Fruit fly (Drosophila melanogaster) whole organism, embryonic: ENCODE data around the gene fal.
A peak's percentile ranks its signal among the peaks of the same experiment; 100 is the strongest.

Experiments used
- Abd-B ChIP-seq: fragments of 200-800 bp; sonication (Bioruptor generic); optimal IDR thresholded peaks from 2 replicates; lab custom pipeline; 2018; ENCODE audit warnings: missing biosample characterization, mild to moderate bottlenecking, missing genetic modification characterization, moderate library complexity
- Blimp-1 ChIP-seq: fragments of 200-800 bp; sonication (Bioruptor generic); optimal IDR thresholded peaks from 3 replicates; lab custom pipeline; 2018; ENCODE audit warnings: missing biosample characterization, missing genetic modification characterization, mild to moderate bottlenecking, moderate library complexity, missing genetic modification reagents
- CG11560 ChIP-seq: fragments of 200-800 bp; sonication (Bioruptor generic); IDR thresholded peaks from 3 replicates; pipeline ENCODE4 v1.3.6; 2022; ENCODE audit warnings: missing biosample characterization, missing genetic modification characterization
- CG11695 ChIP-seq: fragments of 200-800 bp; sonication (Bioruptor generic); IDR thresholded peaks from 3 replicates; pipeline ENCODE4 v1.3.6; 2022; ENCODE audit warnings: missing biosample characterization, missing genetic modification characterization
- CG1233 ChIP-seq: fragments of 200-800 bp; sonication (Bioruptor generic); optimal IDR thresholded peaks from 4 replicates; lab custom pipeline; 2018; ENCODE audit warnings: missing biosample characterization, mild to moderate bottlenecking, missing genetic modification characterization
- CG12744 ChIP-seq: fragments of 200-800 bp; sonication (Bioruptor generic); optimal IDR thresholded peaks from 2 replicates; lab custom pipeline; 2016; ENCODE audit warnings: missing biosample characterization, missing genetic modification characterization
- CG15011 ChIP-seq: fragments of 200-800 bp; sonication (Bioruptor generic); optimal IDR thresholded peaks from 3 replicates; lab custom pipeline; 2018; ENCODE audit warnings: missing biosample characterization, mild to moderate bottlenecking, missing genetic modification characterization
- CG2120 ChIP-seq: fragments of 200-800 bp; sonication (Bioruptor generic); optimal IDR thresholded peaks from 3 replicates; lab custom pipeline; 2016; ENCODE audit warnings: missing biosample characterization, missing genetic modification characterization
- CG2678 ChIP-seq: fragments of 200-800 bp; sonication (Bioruptor generic); optimal IDR thresholded peaks from 3 replicates; lab custom pipeline; 2019; ENCODE audit warnings: missing biosample characterization, mild to moderate bottlenecking, missing genetic modification characterization, moderate library complexity
- CG30431 ChIP-seq: fragments of 200-800 bp; sonication (Bioruptor generic); optimal IDR thresholded peaks from 2 replicates; lab custom pipeline; 2017; ENCODE audit warnings: missing biosample characterization, missing genetic modification characterization
- CG3163 ChIP-seq: fragments of 200-800 bp; sonication (Bioruptor generic); optimal IDR thresholded peaks from 3 replicates; lab custom pipeline; 2016; ENCODE audit warnings: missing biosample characterization, missing genetic modification characterization
- CG32772 ChIP-seq: fragments of 200-800 bp; sonication (Bioruptor generic); IDR thresholded peaks from 2 replicates; pipeline ENCODE4 v1.3.6; 2022; ENCODE audit warnings: missing biosample characterization, missing genetic modification characterization
- CG3407 ChIP-seq: fragments of 200-800 bp; sonication (Bioruptor generic); optimal IDR thresholded peaks from 2 replicates; lab custom pipeline; 2018; ENCODE audit warnings: missing biosample characterization, mild to moderate bottlenecking, missing genetic modification characterization
- CG34422 ChIP-seq: fragments of 200-800 bp; sonication (Bioruptor generic); IDR thresholded peaks from 3 replicates; pipeline ENCODE4 v1.3.6; 2022; ENCODE audit warnings: missing biosample characterization, missing genetic modification characterization
- CG4282 ChIP-seq: fragments of 200-800 bp; sonication (Bioruptor generic); optimal IDR thresholded peaks from 2 replicates; lab custom pipeline; 2016; ENCODE audit warnings: missing biosample characterization, missing genetic modification characterization
- CG4328 ChIP-seq: fragments of 200-800 bp; sonication (Bioruptor generic); optimal IDR thresholded peaks from 3 replicates; lab custom pipeline; 2017; ENCODE audit warnings: missing biosample characterization, missing genetic modification reagents, missing genetic modification characterization
- CG4404 ChIP-seq: fragments of 200-800 bp; sonication (Bioruptor generic); IDR thresholded peaks from 2 replicates; pipeline ENCODE4 v1.3.6; 2022; ENCODE audit warnings: missing biosample characterization, missing genetic modification characterization
- CG4730 ChIP-seq: fragments of 200-800 bp; sonication (Bioruptor generic); IDR thresholded peaks from 2 replicates; pipeline ENCODE4 v1.3.6; 2022; ENCODE audit warnings: missing biosample characterization, missing genetic modification characterization
- CG4820 ChIP-seq: fragments of 200-800 bp; sonication (Bioruptor generic); optimal IDR thresholded peaks from 3 replicates; lab custom pipeline; 2016; ENCODE audit warnings: missing biosample characterization, missing genetic modification characterization
- CG6254 ChIP-seq: fragments of 200-800 bp; sonication (Bioruptor generic); optimal IDR thresholded peaks from 3 replicates; lab custom pipeline; 2017; ENCODE audit warnings: mild to moderate bottlenecking, missing biosample characterization, missing genetic modification reagents, missing genetic modification characterization
- CG6689 ChIP-seq: fragments of 200-800 bp; sonication (Bioruptor generic); IDR thresholded peaks from 2 replicates; pipeline ENCODE4 v1.3.6; 2022; ENCODE audit warnings: missing biosample characterization, missing genetic modification characterization
- CG6854 ChIP-seq: fragments of 200-800 bp; sonication (Bioruptor generic); optimal IDR thresholded peaks from 3 replicates; lab custom pipeline; 2017; ENCODE audit warnings: missing biosample characterization, mild to moderate bottlenecking, missing genetic modification characterization
- CG8924 ChIP-seq: fragments of 200-800 bp; optimal IDR thresholded peaks from 3 replicates; lab custom pipeline; 2019; ENCODE audit warnings: missing biosample characterization, mild to moderate bottlenecking, missing genetic modification characterization, moderate library complexity
- CG9797 ChIP-seq: fragments of 200-800 bp; sonication (Bioruptor generic); optimal IDR thresholded peaks from 3 replicates; lab custom pipeline; 2018; ENCODE audit warnings: missing biosample characterization, mild to moderate bottlenecking, missing genetic modification characterization
- CrebB ChIP-seq: fragments of 200-800 bp; sonication (Bioruptor generic); optimal IDR thresholded peaks from 3 replicates; lab custom pipeline; 2018; ENCODE audit warnings: missing biosample characterization, mild to moderate bottlenecking, missing genetic modification characterization
- D19A ChIP-seq: fragments of 200-800 bp; optimal IDR thresholded peaks from 3 replicates; lab custom pipeline; 2019; ENCODE audit warnings: missing biosample characterization, mild to moderate bottlenecking, missing genetic modification characterization, moderate library complexity
- E2f1 ChIP-seq: fragments of 200-800 bp; sonication (Bioruptor generic); IDR thresholded peaks from 2 replicates; pipeline ENCODE4 v1.3.6; 2022; ENCODE audit warnings: missing biosample characterization, missing genetic modification characterization
- Ets65A ChIP-seq: fragments of 200-800 bp; sonication (Bioruptor generic); peaks from one replicate; lab custom pipeline; 2016; ENCODE audit warnings: missing biosample characterization, missing genetic modification characterization
- H15 ChIP-seq: fragments of 200-800 bp; sonication (Bioruptor generic); IDR thresholded peaks from 3 replicates; pipeline ENCODE4 v1.3.6; 2022; ENCODE audit warnings: missing biosample characterization, missing genetic modification characterization
- HLH3B ChIP-seq: fragments of 200-800 bp; sonication (Bioruptor generic); IDR thresholded peaks from 2 replicates; pipeline ENCODE4 v1.3.6; 2022; ENCODE audit warnings: missing biosample characterization, missing genetic modification characterization
- Hr39 ChIP-seq: fragments of >200 bp; optimal IDR thresholded peaks from 2 replicates; lab custom pipeline; 2017
- Ptx1 ChIP-seq: fragments of 200-800 bp; sonication (Bioruptor generic); IDR thresholded peaks from 2 replicates; pipeline ENCODE4 v1.3.6; 2022; ENCODE audit warnings: missing biosample characterization, missing genetic modification characterization
- Xbp1 ChIP-seq: fragments of 200-800 bp; sonication (Bioruptor generic); optimal IDR thresholded peaks from 3 replicates; lab custom pipeline; 2016; ENCODE audit warnings: missing biosample characterization, mild to moderate bottlenecking, missing genetic modification characterization
- ase ChIP-seq: fragments of 200-800 bp; sonication (Bioruptor generic); IDR thresholded peaks from 3 replicates; pipeline ENCODE4 v1.3.6; 2022; ENCODE audit warnings: missing biosample characterization, missing genetic modification characterization
- chif ChIP-seq, 2 experiments: fragments of 200-800 bp; sonication (Bioruptor generic); optimal IDR thresholded peaks; 3 replicates each; lab custom pipeline; 2016; ENCODE audit warnings: missing biosample characterization in 2 of 2, missing genetic modification characterization in 2 of 2
- gcm ChIP-seq: fragments of 200-800 bp; sonication (Bioruptor generic); optimal IDR thresholded peaks from 2 replicates; lab custom pipeline; 2019; ENCODE audit warnings: missing biosample characterization, mild to moderate bottlenecking, missing genetic modification characterization, moderate library complexity
- kay ChIP-seq: fragments of 200-800 bp; sonication (Bioruptor generic); optimal IDR thresholded peaks from 2 replicates; lab custom pipeline; 2016; ENCODE audit warnings: missing biosample characterization, missing genetic modification characterization
- lilli ChIP-seq: fragments of 200-800 bp; sonication (Bioruptor generic); optimal IDR thresholded peaks from 3 replicates; lab custom pipeline; 2016; ENCODE audit warnings: missing biosample characterization, missing genetic modification characterization
- lmd ChIP-seq: fragments of 200-800 bp; sonication (Bioruptor generic); IDR thresholded peaks from 2 replicates; pipeline ENCODE4 v1.3.6; 2022; ENCODE audit warnings: missing biosample characterization, missing genetic modification characterization
- mirr ChIP-seq: fragments of 200-800 bp; sonication (Bioruptor generic); optimal IDR thresholded peaks from 3 replicates; lab custom pipeline; 2018; ENCODE audit warnings: missing biosample characterization, mild to moderate bottlenecking, missing genetic modification characterization
- mld ChIP-seq: fragments of 200-800 bp; sonication (Bioruptor generic); IDR thresholded peaks from 3 replicates; pipeline ENCODE4 v1.3.6; 2022; ENCODE audit warnings: missing biosample characterization, missing genetic modification characterization; ENCODE audit not compliant: partially characterized antibody
- nau ChIP-seq: fragments of 200-800 bp; sonication (Bioruptor generic); optimal IDR thresholded peaks from 3 replicates; lab custom pipeline; 2017; ENCODE audit warnings: missing biosample characterization, mild to moderate bottlenecking, missing genetic modification characterization, missing genetic modification reagents
- nmo ChIP-seq: fragments of 200-800 bp; sonication (Bioruptor generic); optimal IDR thresholded peaks from 2 replicates; lab custom pipeline; 2018; ENCODE audit warnings: missing biosample characterization, mild to moderate bottlenecking, missing genetic modification characterization, moderate library complexity
- pho ChIP-seq: fragments of 200-800 bp; sonication (Bioruptor generic); optimal IDR thresholded peaks from 2 replicates; lab custom pipeline; 2016; ENCODE audit warnings: missing biosample characterization, missing genetic modification characterization
- prd ChIP-seq, 3 experiments: fragments of >200 bp in 2 of 3; fragments of 200-800 bp in 1 of 3; sonication (Bioruptor generic) in 1 of 3; optimal IDR thresholded peaks in 2 of 3; IDR thresholded peaks in 1 of 3; 2 replicates in 2 of 3; 3 replicates in 1 of 3; pipeline versions ENCODE4 v1.3.6 to Lab custom; 2017 to 2022; ENCODE audit warnings: missing biosample characterization in 1 of 3, missing genetic modification characterization in 1 of 3
- salm ChIP-seq: fragments of 200-800 bp; sonication (Bioruptor generic); optimal IDR thresholded peaks from 2 replicates; lab custom pipeline; 2018; ENCODE audit warnings: missing biosample characterization, mild to moderate bottlenecking, missing genetic modification characterization
- sens ChIP-seq: fragments of 200-800 bp; sonication (Bioruptor generic); peaks from one replicate; lab custom pipeline; 2016; ENCODE audit warnings: missing biosample characterization, missing genetic modification characterization
- sqz ChIP-seq: fragments of 200-800 bp; sonication (Bioruptor generic); optimal IDR thresholded peaks from 3 replicates; lab custom pipeline; 2018; ENCODE audit warnings: missing biosample characterization, mild to moderate bottlenecking, missing genetic modification characterization
- tgo ChIP-seq: fragments of 200-800 bp; sonication (Bioruptor generic); IDR thresholded peaks from 3 replicates; pipeline ENCODE4 v1.3.6; 2022; ENCODE audit warnings: missing biosample characterization, missing genetic modification characterization
- tio ChIP-seq: fragments of 200-800 bp; sonication (Bioruptor generic); optimal IDR thresholded peaks from 2 replicates; lab custom pipeline; 2017; ENCODE audit warnings: missing biosample characterization, missing genetic modification characterization, inconsistent platforms
- tna ChIP-seq: fragments of 200-800 bp; sonication (Bioruptor generic); IDR thresholded peaks from 2 replicates; pipeline ENCODE4 v1.3.6; 2022; ENCODE audit warnings: missing biosample characterization, missing genetic modification characterization; ENCODE audit not compliant: partially characterized antibody

The fal gene

dm6 chr3L:19314877-19315276, 20.5 kb downstream of the fal start (continued):
- peak; percentile 15 for TF ChIP-seq CG4820 (GFP tag; lab: Kevin White, UChicago)
- TF ChIP-seq Blimp-1: peak; percentile 63
- TF ChIP-seq pho (GFP tag; lab: Kevin White, UChicago): no peak
- no peak for TF ChIP-seq CG6254 (GFP tag; lab: Kevin White, UChicago)
- no peak for TF ChIP-seq CG3407 (GFP tag; lab: Kevin White, UChicago)
- TF ChIP-seq CG3163 (GFP tag; lab: Kevin White, UChicago): no peak
- no peak for TF ChIP-seq CG34422
- peak; percentile 41; the same call in 1 of the 2 replicates for TF ChIP-seq CG32772 (GFP tag; lab: Robert Waterston, UW)
- TF ChIP-seq mld (GFP tag; lab: Robert Waterston, UW): no peak
- peak; percentile 19; the same call in 1 of the 3 replicates for TF ChIP-seq ase
- TF ChIP-seq CG30431 (GFP tag; lab: Kevin White, UChicago): peak; percentile 5
- TF ChIP-seq sens (GFP tag; lab: Kevin White, UChicago): peak; percentile 84
- no peak for TF ChIP-seq CG6854 (GFP tag; lab: Kevin White, UChicago)
- peak; percentile 10 to 13 for TF ChIP-seq chif (GFP tag; optimal IDR thresholded peaks at IDR 0.05; lab: Kevin White, UChicago)
- 0 out of 2 replicates have a peak, but pooled peaks have one; percentile 9 for TF ChIP-seq CG4730 (GFP tag; lab: Robert Waterston, UW)
- no peak for TF ChIP-seq kay
- peak; percentile 49; the same call in 1 of the 2 replicates for TF ChIP-seq CG4404 (GFP tag; lab: Robert Waterston, UW)
- no peak for TF ChIP-seq CG8924 (tag; lab: Kevin White, UChicago)
- no peak for TF ChIP-seq prd (optimal IDR thresholded peaks at IDR 0.05; lab: Kevin White, UChicago)
- TF ChIP-seq prd (GFP tag; IDR thresholded peaks at IDR 0.05; lab: Robert Waterston, UW): peak; percentile 52; the same call in 2 of the 3 replicates
- no peak for TF ChIP-seq Abd-B
- peak; percentile 12; the same call in 1 of the 2 replicates for TF ChIP-seq Ptx1 (GFP tag; lab: Robert Waterston, UW)
- TF ChIP-seq Hr39 (lab: Kevin White, UChicago): no peak
- 0 out of 2 replicates have a peak, but pooled peaks have one; percentile 25 for TF ChIP-seq E2f1 (GFP tag; lab: Robert Waterston, UW)
- peak; percentile 35 for TF ChIP-seq tio (GFP tag; lab: Kevin White, UChicago)
- TF ChIP-seq Ets65A (GFP tag; lab: Kevin White, UChicago): peak; percentile 54
- no peak for TF ChIP-seq HLH3B
- no peak for TF ChIP-seq H15 (GFP tag; lab: Robert Waterston, UW)
- peak; percentile 40; the same call in 1 of the 2 replicates for TF ChIP-seq CG6689 (GFP tag; lab: Robert Waterston, UW)
- no peak for TF ChIP-seq tna (GFP tag; lab: Robert Waterston, UW)
- TF ChIP-seq nmo (GFP tag; lab: Kevin White, UChicago): peak; percentile 36
- peak; percentile 28; the same call in 1 of the 2 replicates for TF ChIP-seq lmd
- peak; percentile 18 for TF ChIP-seq Xbp1 (GFP tag; lab: Kevin White, UChicago)
- no peak for TF ChIP-seq salm (tag; lab: Kevin White, UChicago)
- no peak for TF ChIP-seq CG2678
- 0 out of 3 replicates have a peak, but pooled peaks have one; percentile 25 for TF ChIP-seq tgo (GFP tag; lab: Robert Waterston, UW)
- no peak for TF ChIP-seq CG2120 (GFP tag; lab: Kevin White, UChicago)
- no peak for TF ChIP-seq CG1233 (GFP tag; lab: Kevin White, UChicago)
- TF ChIP-seq, all 482 proteins: peak for 26

DNA sequence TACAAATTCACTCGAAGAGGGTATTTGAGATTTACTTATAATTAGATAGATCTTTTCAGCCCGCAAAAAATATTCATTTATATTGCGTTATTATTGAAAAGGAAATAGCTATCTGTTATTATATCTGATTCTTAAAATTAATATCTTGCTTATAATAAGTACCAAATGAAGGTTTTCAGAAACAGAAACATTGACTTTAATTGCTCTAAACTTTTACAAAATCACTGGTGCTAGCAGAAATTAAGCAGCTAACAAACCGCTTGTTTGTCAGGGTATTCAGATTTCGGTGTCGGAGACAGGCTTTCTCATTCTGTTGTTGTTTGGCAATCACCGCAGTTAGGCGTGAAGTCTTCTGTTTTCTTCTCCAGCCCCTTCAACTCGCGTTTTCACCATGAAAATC, 22.3 kb downstream of the fal start:
- no peak for TF ChIP-seq CG4282 (GFP tag; lab: Kevin White, UChicago)
- TF ChIP-seq CG3163 (GFP tag; lab: Kevin White, UChicago): no peak
- no peak for TF ChIP-seq CG12744
- TF ChIP-seq CG4328 (GFP tag; lab: Kevin White, UChicago): no peak
- TF ChIP-seq sqz: no peak
- TF ChIP-seq CG11695 (GFP tag; lab: Robert Waterston, UW): no peak
- TF ChIP-seq CrebB (tag; lab: Kevin White, UChicago): no peak
- TF ChIP-seq CG15011: no peak
- no peak for TF ChIP-seq lilli (GFP tag; lab: Kevin White, UChicago)
- TF ChIP-seq mirr (GFP tag; lab: Kevin White, UChicago): no peak
- peak; percentile 3 for TF ChIP-seq sens (GFP tag; lab: Kevin White, UChicago)
- TF ChIP-seq nau: no peak
- TF ChIP-seq CG11560 (tag; lab: Robert Waterston, UW): no peak
- TF ChIP-seq CG9797 (GFP tag; lab: Kevin White, UChicago): no peak
- TF ChIP-seq D19A (tag; lab: Kevin White, UChicago): peak; percentile 71
- no peak for TF ChIP-seq gcm (GFP tag; lab: Kevin White, UChicago)
